Fruit fly (Drosophila melanogaster): ENCODE data around the gene promL.

- TF ChIP-seq svp (GFP tag) (no peak), CG16779 (tag; optimal IDR thresholded peaks at IDR 0.05) (no peak), Hr38 (GFP tag; optimal IDR thresholded peaks at IDR 0.05) (no peak), CG10631 (GFP tag; optimal IDR thresholded peaks at IDR 0.05) (no peak), CG8632 (GFP tag; optimal IDR thresholded peaks at IDR 0.05) (no peak), Blimp-1 (GFP tag; optimal IDR thresholded peaks at IDR 0.05) (no peak), OdsH (GFP tag; optimal IDR thresholded peaks at IDR 0.05) (no peak)
These were observed 34.4 kb upstream of the promL start, which contains the start of gene rasp for dm6 chr3L:3161968-3162367.
